Fruit fly (Drosophila melanogaster) whole organism, embryonic: ENCODE data around the gene CG11811.

Source experiments
- CG10543 ChIP-seq: fragments of 200-800 bp; sonication (Bioruptor generic); optimal IDR thresholded peaks from 3 replicates; lab custom pipeline; 2017; ENCODE audit warnings: missing biosample characterization, mild to moderate bottlenecking, missing genetic modification characterization, moderate library complexity
- CG17186 ChIP-seq: fragments of 200-800 bp; sonication (Bioruptor generic); optimal IDR thresholded peaks from 3 replicates; lab custom pipeline; 2017; ENCODE audit warnings: missing biosample characterization, missing genetic modification reagents, missing genetic modification characterization
- Dfd ChIP-seq, 2 experiments: fragments of >200 bp; optimal IDR thresholded peaks; 2 replicates each; lab custom pipeline; 2017; ENCODE audit warnings: missing biosample characterization in 2 of 2, missing genetic modification characterization in 2 of 2
- NK7.1 ChIP-seq: fragments of 200-800 bp; sonication (Bioruptor generic); optimal IDR thresholded peaks from 3 replicates; lab custom pipeline; 2016; ENCODE audit warnings: missing biosample characterization, missing genetic modification characterization
- Opbp ChIP-seq: fragments of 200-800 bp; sonication (Bioruptor generic); IDR thresholded peaks from 3 replicates; pipeline ENCODE4 v1.3.6; 2022; ENCODE audit warnings: missing biosample characterization, missing genetic modification characterization; ENCODE audit not compliant: partially characterized antibody
- Ssrp ChIP-seq: fragments of 200-800 bp; sonication (Bioruptor generic); optimal IDR thresholded peaks from 2 replicates; lab custom pipeline; 2018; ENCODE audit warnings: missing biosample characterization, mild to moderate bottlenecking, missing genetic modification characterization, moderate library complexity
- al ChIP-seq: fragments of 200-800 bp; sonication (Bioruptor generic); IDR thresholded peaks from 2 replicates; pipeline ENCODE4 v1.3.6; 2022; ENCODE audit warnings: missing biosample characterization, missing genetic modification characterization
- crc ChIP-seq: fragments of 200-800 bp; sonication (Bioruptor generic); optimal IDR thresholded peaks from 2 replicates; lab custom pipeline; 2016; ENCODE audit warnings: missing biosample characterization, missing genetic modification characterization
- maf-S ChIP-seq: fragments of 200-800 bp; sonication (Bioruptor generic); optimal IDR thresholded peaks from 2 replicates; lab custom pipeline; 2016; ENCODE audit warnings: missing biosample characterization, missing genetic modification characterization
- peb ChIP-seq: fragments of 200-800 bp; sonication (Bioruptor generic); IDR thresholded peaks from 2 replicates; pipeline ENCODE4 v1.3.6; 2022; ENCODE audit warnings: missing biosample characterization, missing genetic modification characterization
- pzg ChIP-seq: fragments of 200-800 bp; sonication (Bioruptor generic); optimal IDR thresholded peaks from 3 replicates; lab custom pipeline; 2018; ENCODE audit warnings: missing biosample characterization, mild to moderate bottlenecking, missing genetic modification characterization, moderate library complexity
- seq ChIP-seq: fragments of 200-800 bp; sonication (Bioruptor generic); IDR thresholded peaks from 2 replicates; pipeline ENCODE4 v1.3.6; 2022; ENCODE audit warnings: missing biosample characterization, missing genetic modification characterization
- slp2 ChIP-seq: fragments of 200-800 bp; sonication (Bioruptor generic); optimal IDR thresholded peaks from 2 replicates; lab custom pipeline; 2016; ENCODE audit warnings: missing biosample characterization, missing genetic modification characterization

- no peak for TF ChIP-seq Opbp (GFP tag; lab: Robert Waterston, UW)
- no peak for TF ChIP-seq CG17186
- no peak for TF ChIP-seq seq (GFP tag; lab: Robert Waterston, UW)
- TF ChIP-seq maf-S (GFP tag; lab: Kevin White, UChicago), result no peak
- no peak for TF ChIP-seq Ssrp (tag; lab: Kevin White, UChicago)
- no peak for TF ChIP-seq crc
- no peak for TF ChIP-seq CG10543
- no peak for TF ChIP-seq slp2
- no peak for TF ChIP-seq al (GFP tag; lab: Robert Waterston, UW)
- TF ChIP-seq peb (GFP tag; lab: Robert Waterston, UW), result no peak
- peak in 1 of 2 experiments; percentile 25 for TF ChIP-seq Dfd (GFP tag; optimal IDR thresholded peaks at IDR 0.05; lab: Kevin White, UChicago)
- TF ChIP-seq NK7.1, result no peak
- TF ChIP-seq pzg (GFP tag; lab: Kevin White, UChicago), result no peak
Measured at dm6 chr3L:10669592-10670400, 21.0 kb upstream of the CG11811 start.
